Worm (Caenorhabditis elegans) whole organism, late embryonic: ENCODE data around the gene C33D3.4.

Experiments
- ama-1 ChIP-seq: fragments of 150-350 bp; optimal IDR thresholded peaks from 2 replicates; lab custom pipeline; 2014
- ceh-2 ChIP-seq: sonication (generic microtip); optimal IDR thresholded peaks from 2 replicates; lab custom pipeline; 2016; ENCODE audit warnings: missing genotype, missing genetic modification characterization, missing compliant biosample characterization
- ceh-45 ChIP-seq: fragments of 200-800 bp; sonication (Bioruptor generic); IDR thresholded peaks from 2 replicates; pipeline ENCODE4 v1.3.6; 2022; ENCODE audit warnings: missing genetic modification reagents, missing genetic modification characterization, missing compliant biosample characterization
- ceh-9 ChIP-seq: sonication (generic microtip); optimal IDR thresholded peaks from 2 replicates; lab custom pipeline; 2016; ENCODE audit warnings: mild to moderate bottlenecking, missing genetic modification characterization, inconsistent platforms, missing compliant biosample characterization
- gmeb-2 ChIP-seq: sonication (generic microtip); optimal IDR thresholded peaks from 2 replicates; lab custom pipeline; 2016; ENCODE audit warnings: missing genetic modification characterization, inconsistent platforms, missing compliant biosample characterization
- hlh-30 ChIP-seq: sonication (generic microtip); optimal IDR thresholded peaks from 2 replicates; lab custom pipeline; 2017; ENCODE audit warnings: antibody characterized with exemption, missing genetic modification characterization, missing compliant biosample characterization; ENCODE audit not compliant: insufficient read depth
- lin-11 ChIP-seq: fragments of 200-800 bp; sonication (Bioruptor generic); optimal IDR thresholded peaks from 2 replicates; lab custom pipeline; 2018; ENCODE audit warnings: mild to moderate bottlenecking, missing genetic modification characterization, missing compliant biosample characterization
- nfya-1 ChIP-seq: sonication (generic microtip); optimal IDR thresholded peaks from 2 replicates; lab custom pipeline; 2017; ENCODE audit warnings: missing genetic modification characterization, mild to moderate bottlenecking, missing compliant biosample characterization, antibody characterized with exemption, moderate library complexity
- tbx-2 ChIP-seq: sonication (generic microtip); optimal IDR thresholded peaks from 2 replicates; lab custom pipeline; 2016; ENCODE audit warnings: missing genetic modification characterization, missing compliant biosample characterization

DNA sequence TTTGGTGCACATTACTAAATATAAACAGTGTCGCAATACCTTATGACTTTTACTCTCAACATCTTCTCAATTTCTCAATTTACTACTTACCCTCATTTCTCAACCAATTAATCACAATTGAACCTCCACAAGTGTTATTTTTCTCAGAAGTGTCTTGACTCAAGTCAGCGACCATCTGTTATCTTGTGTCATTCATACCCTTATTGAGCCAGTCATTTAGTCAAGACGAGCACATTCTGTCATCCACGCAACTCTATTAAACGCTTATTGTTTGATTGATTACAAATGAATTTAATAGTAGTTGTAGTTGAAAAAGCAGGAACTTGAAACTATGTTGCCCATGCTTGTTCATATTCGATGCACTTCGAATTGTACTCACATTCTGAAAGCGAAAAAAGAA, 14.5 kb downstream of the C33D3.4 start:
- TF ChIP-seq gmeb-2 (tag; lab: Kevin White, UChicago): no peak
- no peak for TF ChIP-seq ceh-9 (tag; lab: Kevin White, UChicago)
- TF ChIP-seq hlh-30 (tag; lab: Kevin White, UChicago): no peak
- no peak for TF ChIP-seq lin-11 (tag; lab: Kevin White, UChicago)
- TF ChIP-seq ama-1 (lab: Kevin White, UChicago): no peak
- no peak for TF ChIP-seq tbx-2
- no peak for TF ChIP-seq ceh-45 (GFP tag; lab: Robert Waterston, UW)
- no peak for TF ChIP-seq ceh-2
- no peak for TF ChIP-seq nfya-1 (tag; lab: Kevin White, UChicago)
